Fruit fly (Drosophila melanogaster): Measurements from ENCODE around the gene CG13481.

- TF ChIP-seq pad (GFP tag; optimal IDR thresholded peaks at IDR 0.05) = no peak
- TF ChIP-seq Crg-1 (GFP tag; optimal IDR thresholded peaks at IDR 0.05) = no peak
- no peak for TF ChIP-seq CG5204 (GFP tag; optimal IDR thresholded peaks at IDR 0.05)
- no peak for TF ChIP-seq Hr96 (GFP tag; optimal IDR thresholded peaks at IDR 0.05)
- no peak for TF ChIP-seq Clk (GFP tag; optimal IDR thresholded peaks at IDR 0.05)
- TF ChIP-seq CG7101 (tag; optimal IDR thresholded peaks at IDR 0.05) = no peak
- no peak for TF ChIP-seq Mnt (GFP tag; optimal IDR thresholded peaks at IDR 0.05)
- TF ChIP-seq CG1620 (GFP tag; optimal IDR thresholded peaks at IDR 0.05) = no peak
- TF ChIP-seq cnc (optimal IDR thresholded peaks at IDR 0.05) = no peak
- no peak for TF ChIP-seq tj (GFP tag; optimal IDR thresholded peaks at IDR 0.05)
- TF ChIP-seq cic (GFP tag; optimal IDR thresholded peaks at IDR 0.05) = no peak
- TF ChIP-seq CG11617 (GFP tag; optimal IDR thresholded peaks at IDR 0.05) = no peak
- no peak for TF ChIP-seq ovo (GFP tag; optimal IDR thresholded peaks at IDR 0.05)
- no peak for TF ChIP-seq CG33017 (tag; optimal IDR thresholded peaks at IDR 0.05)
These were observed 12.8 kb downstream of the CG13481 start for dm6 chr3L:14356507-14357291.

All from whole organism, adult.